Fruit fly (Drosophila melanogaster) whole organism, wandering third instar larva: Measurements from ENCODE around the gene CG15172.
A peak's percentile ranks its signal among the peaks of the same experiment; 100 is the strongest.

Experiments used
- Abd-B ChIP-seq: fragments of >200 bp; optimal IDR thresholded peaks from 2 replicates; lab custom pipeline; 2017; ENCODE audit warnings: missing biosample characterization, missing genetic modification characterization
- CG32264 ChIP-seq: fragments of 200-800 bp; sonication (Bioruptor generic); optimal IDR thresholded peaks from 2 replicates; lab custom pipeline; 2016; ENCODE audit warnings: missing biosample characterization, missing genetic modification characterization
- CG9705 ChIP-seq: fragments of 200-800 bp; sonication (Bioruptor generic); optimal IDR thresholded peaks from 2 replicates; lab custom pipeline; 2018; ENCODE audit warnings: missing biosample characterization, mild to moderate bottlenecking, missing genetic modification characterization
- CrebA ChIP-seq: fragments of 200-800 bp; sonication (Bioruptor generic); optimal IDR thresholded peaks from 2 replicates; lab custom pipeline; 2016; ENCODE audit warnings: missing biosample characterization, mild to moderate bottlenecking, missing genetic modification characterization, borderline replicate concordance
- Dfd ChIP-seq: fragments of >200 bp; optimal IDR thresholded peaks from 2 replicates; lab custom pipeline; 2017; ENCODE audit warnings: missing biosample characterization, missing genetic modification characterization
- Dif ChIP-seq: fragments of 200-275, 200-300 bp; sonication (Bioruptor generic); optimal IDR thresholded peaks from 2 replicates; lab custom pipeline; 2018; ENCODE audit warnings: missing biosample characterization, missing genetic modification characterization; ENCODE audit not compliant: partially characterized antibody
- GATAd ChIP-seq: sonication (Bioruptor generic); optimal IDR thresholded peaks from 2 replicates; lab custom pipeline; 2016; ENCODE audit warnings: missing biosample characterization, missing genetic modification characterization
- HLH106 ChIP-seq: fragments of 200-800 bp; optimal IDR thresholded peaks from 3 replicates; lab custom pipeline; 2019; ENCODE audit warnings: missing biosample characterization, mild to moderate bottlenecking, missing genetic modification characterization, moderate library complexity
- Hnf4 ChIP-seq: fragments of 200-800 bp; sonication (Bioruptor generic); optimal IDR thresholded peaks from 2 replicates; lab custom pipeline; 2016; ENCODE audit warnings: missing biosample characterization, mild to moderate bottlenecking, missing genetic modification characterization
- Hr78 ChIP-seq: fragments of >200 bp; optimal IDR thresholded peaks from 2 replicates; lab custom pipeline; 2017; ENCODE audit warnings: missing biosample characterization, missing genetic modification characterization
- Hr83 ChIP-seq: fragments of 200-300 bp; sonication (Bioruptor generic); optimal IDR thresholded peaks from 2 replicates; lab custom pipeline; 2016; ENCODE audit warnings: missing biosample characterization, mild to moderate bottlenecking, missing genetic modification characterization, moderate library complexity; ENCODE audit not compliant: poor library complexity, severe bottlenecking
- Jra ChIP-seq: sonication (Bioruptor generic); optimal IDR thresholded peaks from 2 replicates; lab custom pipeline; 2016; ENCODE audit warnings: missing biosample characterization, missing genetic modification characterization
- Mio ChIP-seq: sonication (Bioruptor generic); optimal IDR thresholded peaks from 2 replicates; lab custom pipeline; 2016; ENCODE audit warnings: missing biosample characterization, missing genetic modification characterization
- Myc ChIP-seq: fragments of >200 bp; optimal IDR thresholded peaks from 2 replicates; lab custom pipeline; 2017
- N ChIP-seq: fragments of >200 bp; optimal IDR thresholded peaks from 2 replicates; lab custom pipeline; 2018; ENCODE audit warnings: missing biosample characterization, missing external identifiers, missing genetic modification characterization
- OdsH ChIP-seq: fragments of 200-800 bp; sonication (Bioruptor generic); optimal IDR thresholded peaks from 2 replicates; lab custom pipeline; 2016; ENCODE audit warnings: missing biosample characterization, mild to moderate bottlenecking, missing genetic modification characterization
- Rel ChIP-seq, 2 experiments: fragments of 200-800 bp; sonication (Bioruptor generic) in 1 of 2; optimal IDR thresholded peaks; 2 replicates in 1 of 2; 3 replicates in 1 of 2; lab custom pipeline; 2016 to 2019; ENCODE audit warnings: mild to moderate bottlenecking in 2 of 2, missing biosample characterization in 2 of 2, missing genetic modification characterization in 2 of 2, moderate library complexity in 1 of 2
- Sp1 ChIP-seq: fragments of 200-800 bp; sonication (Bioruptor generic); optimal IDR thresholded peaks from 3 replicates; lab custom pipeline; 2019; ENCODE audit warnings: missing biosample characterization, mild to moderate bottlenecking, missing genetic modification characterization, moderate library complexity
- Vsx2 ChIP-seq: fragments of 200-300, 225-300 bp; sonication (Bioruptor generic); optimal IDR thresholded peaks from 2 replicates; lab custom pipeline; 2018; ENCODE audit warnings: missing biosample characterization, missing genetic modification characterization; ENCODE audit not compliant: partially characterized antibody
- br ChIP-seq: fragments of 200-800 bp; sonication (Bioruptor generic); optimal IDR thresholded peaks from 2 replicates; lab custom pipeline; 2016; ENCODE audit warnings: missing biosample characterization, missing genetic modification characterization
- brk ChIP-seq: fragments of 200-800 bp; sonication (Bioruptor generic); optimal IDR thresholded peaks from 2 replicates; lab custom pipeline; 2016; ENCODE audit warnings: missing biosample characterization, mild to moderate bottlenecking, missing genetic modification characterization
- dl ChIP-seq, 2 experiments: fragments of 175-275, 200-275 bp in 1 of 2; fragments of 200-275 bp in 1 of 2; sonication (Bioruptor generic); optimal IDR thresholded peaks; lab custom pipeline; 2018; ENCODE audit warnings: mild to moderate bottlenecking in 2 of 2, missing biosample characterization in 2 of 2, missing genetic modification characterization in 2 of 2, moderate library complexity in 2 of 2; ENCODE audit not compliant: partially characterized antibody in 2 of 2, insufficient read depth in 1 of 2
- dmrt93B ChIP-seq: fragments of 200-800 bp; sonication (Bioruptor generic); optimal IDR thresholded peaks from 2 replicates; lab custom pipeline; 2018; ENCODE audit warnings: missing biosample characterization, mild to moderate bottlenecking, missing genetic modification characterization
- dsf ChIP-seq: sonication (Bioruptor generic); optimal IDR thresholded peaks from 2 replicates; lab custom pipeline; 2016; ENCODE audit warnings: missing biosample characterization, missing genetic modification characterization, borderline replicate concordance
- ey ChIP-seq: fragments of 200-800 bp; sonication (Bioruptor generic); optimal IDR thresholded peaks from 2 replicates; lab custom pipeline; 2016; ENCODE audit warnings: missing biosample characterization, missing genetic modification characterization
- foxo ChIP-seq, 2 experiments: fragments of 200-800 bp; sonication (Bioruptor generic); optimal IDR thresholded peaks; 2 replicates in 1 of 2; 3 replicates in 1 of 2; lab custom pipeline; 2016 to 2017; ENCODE audit warnings: missing biosample characterization in 2 of 2, missing genetic modification characterization in 2 of 2
- fru ChIP-seq: fragments of 200-800 bp; sonication (Bioruptor generic); optimal IDR thresholded peaks from 3 replicates; lab custom pipeline; 2016; ENCODE audit warnings: missing biosample characterization, mild to moderate bottlenecking, missing genetic modification characterization
- h ChIP-seq: fragments of 200-800 bp; sonication (Bioruptor generic); optimal IDR thresholded peaks from 3 replicates; lab custom pipeline; 2016; ENCODE audit warnings: missing biosample characterization, mild to moderate bottlenecking, missing genetic modification characterization
- jim ChIP-seq: fragments of 175-275, 200-325 bp; sonication (Bioruptor generic); optimal IDR thresholded peaks from 2 replicates; lab custom pipeline; 2016; ENCODE audit warnings: missing biosample characterization, mild to moderate bottlenecking, missing genetic modification characterization
- lola ChIP-seq: fragments of >200 bp; optimal IDR thresholded peaks from 2 replicates; lab custom pipeline; 2017; ENCODE audit warnings: missing biosample characterization, missing genetic modification characterization
- pan ChIP-seq: fragments of >200 bp; optimal IDR thresholded peaks from 2 replicates; lab custom pipeline; 2017
- psq ChIP-seq: fragments of 200-800 bp; sonication (Bioruptor generic); optimal IDR thresholded peaks from 3 replicates; lab custom pipeline; 2017; ENCODE audit warnings: missing biosample characterization, mild to moderate bottlenecking, missing genetic modification characterization, moderate library complexity
- rgr ChIP-seq: fragments of 200-800 bp; sonication (Bioruptor generic); optimal IDR thresholded peaks from 3 replicates; lab custom pipeline; 2016; ENCODE audit warnings: missing biosample characterization, mild to moderate bottlenecking, missing genetic modification characterization
- sage ChIP-seq: fragments of 200-800 bp; sonication (Bioruptor generic); optimal IDR thresholded peaks from 2 replicates; lab custom pipeline; 2016; ENCODE audit warnings: missing biosample characterization, mild to moderate bottlenecking, missing genetic modification characterization
- sv ChIP-seq: fragments of 200-800 bp; sonication (Bioruptor generic); optimal IDR thresholded peaks from 3 replicates; lab custom pipeline; 2016; ENCODE audit warnings: missing biosample characterization, missing genetic modification characterization
- tai ChIP-seq: sonication (Bioruptor generic); optimal IDR thresholded peaks from 2 replicates; lab custom pipeline; 2016; ENCODE audit warnings: missing biosample characterization, missing genetic modification characterization
- usp ChIP-seq: fragments of >200 bp; optimal IDR thresholded peaks from 2 replicates; lab custom pipeline; 2017; ENCODE audit warnings: missing biosample characterization, missing genetic modification characterization
- woc ChIP-seq: sonication (Bioruptor generic); optimal IDR thresholded peaks from 2 replicates; lab custom pipeline; 2016; ENCODE audit warnings: missing biosample characterization, mild to moderate bottlenecking, missing genetic modification characterization

CG15172 gene

DNA sequence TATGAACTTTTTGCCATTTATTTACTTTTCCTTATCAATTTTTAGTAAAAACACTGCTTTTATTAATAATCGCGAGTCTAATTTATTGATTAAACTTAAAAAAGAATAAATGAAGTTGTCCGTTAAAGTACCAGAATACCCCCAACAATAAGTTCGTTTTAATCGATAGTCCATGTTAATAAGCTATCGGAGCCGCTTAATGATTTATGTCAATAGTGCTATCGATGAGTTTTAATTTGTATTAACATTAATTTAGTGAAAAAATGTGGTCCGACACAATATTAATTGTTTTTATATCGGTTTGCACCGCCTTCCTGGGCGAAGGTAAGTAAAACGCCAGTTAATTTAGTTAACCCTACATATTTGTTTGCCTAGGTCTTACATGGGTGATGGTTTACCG, 26.7 kb downstream of the CG15172 start, which contains the start of gene CG10470 (continued):
- TF ChIP-seq tai (GFP tag; lab: Kevin White, UChicago) (no peak), ey (no peak), Rel (GFP tag; optimal IDR thresholded peaks at IDR 0.05; lab: Kevin White, UChicago) (no peak), Rel (tag; optimal IDR thresholded peaks at IDR 0.05; lab: Kevin White, UChicago) (no peak), usp (GFP tag; lab: Kevin White, UChicago) (no peak), lola (GFP tag; lab: Kevin White, UChicago) (no peak), Sp1 (GFP tag; lab: Kevin White, UChicago) (peak; percentile 15), Myc (lab: Kevin White, UChicago) (no peak)
- TF ChIP-seq, all 38 proteins: peak for 8

DNA sequence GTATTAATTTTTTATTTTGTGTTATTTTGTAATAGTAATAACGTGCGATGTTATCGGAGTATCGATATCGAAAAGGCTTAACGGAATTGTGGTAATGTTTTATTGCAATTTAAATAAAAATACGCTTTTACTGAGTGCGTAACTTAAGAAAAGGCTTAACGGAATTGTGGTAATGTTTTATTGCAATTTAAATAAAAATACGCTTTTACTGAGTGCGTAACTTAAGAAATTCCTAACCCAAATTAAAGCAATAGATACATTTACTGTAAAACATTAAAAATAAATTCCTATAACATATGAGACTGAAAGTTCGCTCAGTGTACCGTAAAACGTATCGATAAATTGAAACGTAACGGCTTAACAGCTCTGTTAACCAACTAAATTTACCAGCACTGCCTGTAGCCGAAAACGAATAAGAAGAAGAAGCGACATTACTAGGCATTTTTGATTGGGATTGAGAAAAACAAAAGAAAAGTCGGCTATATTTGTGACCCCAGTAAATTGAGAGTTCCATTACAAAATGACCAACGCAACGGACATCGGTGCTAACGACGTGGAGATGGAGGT, 29.4 kb downstream of the CG15172 start, which contains the start of gene Rpn3:
Gene Rpn3, plus strand, starts transcription at position 257 of the 567 bp plus-strand sequence.
- TF ChIP-seq sage (GFP tag; lab: Kevin White, UChicago) (no peak), br (GFP tag; lab: Kevin White, UChicago) (no peak), dsf (GFP tag; lab: Kevin White, UChicago) (peak; percentile 86), psq (GFP tag; lab: Kevin White, UChicago) (peak; percentile 77), Dif (GFP tag; lab: Kevin White, UChicago) (no peak), rgr (GFP tag; lab: Kevin White, UChicago) (peak; percentile 86), usp (GFP tag; lab: Kevin White, UChicago) (no peak), h (GFP tag; lab: Kevin White, UChicago) (peak; percentile 89), lola (GFP tag; lab: Kevin White, UChicago) (no peak), fru (GFP tag; lab: Kevin White, UChicago) (peak; percentile 88), foxo (GFP tag; optimal IDR thresholded peaks at IDR 0.05; lab: Kevin White, UChicago) (peak; percentile 22 to 89), Sp1 (GFP tag; lab: Kevin White, UChicago) (peak; percentile 75), Myc (lab: Kevin White, UChicago) (no peak), Hr78 (GFP tag; lab: Kevin White, UChicago) (no peak), Jra (GFP tag; lab: Kevin White, UChicago) (peak; percentile 89), Hnf4 (GFP tag; lab: Kevin White, UChicago) (no peak), dmrt93B (GFP tag; lab: Kevin White, UChicago) (no peak), pan (no peak), Dfd (GFP tag; lab: Kevin White, UChicago) (no peak), Abd-B (GFP tag; lab: Kevin White, UChicago) (no peak), GATAd (GFP tag; lab: Kevin White, UChicago) (no peak), sv (GFP tag; lab: Kevin White, UChicago) (peak; percentile 77), Mio (GFP tag; lab: Kevin White, UChicago) (no peak), ey (peak; percentile 79), Vsx2 (GFP tag; lab: Kevin White, UChicago) (no peak), Rel (GFP tag; optimal IDR thresholded peaks at IDR 0.05; lab: Kevin White, UChicago) (no peak), Rel (tag; optimal IDR thresholded peaks at IDR 0.05; lab: Kevin White, UChicago) (peak; percentile 23), dl (GFP tag; optimal IDR thresholded peaks at IDR 0.05; lab: Kevin White, UChicago; ENCODE audit: insufficient read depth in 1 of 2, partially characterized antibody in 2 of 2) (no peak), CG9705 (GFP tag; lab: Kevin White, UChicago) (peak; percentile 52), tai (GFP tag; lab: Kevin White, UChicago) (no peak), Hr83 (GFP tag; lab: Kevin White, UChicago) (peak; percentile 18), woc (GFP tag; lab: Kevin White, UChicago) (no peak), OdsH (peak; percentile 76), CrebA (GFP tag; lab: Kevin White, UChicago) (no peak), jim (no peak), N (GFP tag; lab: Kevin White, UChicago) (no peak), CG32264 (GFP tag; lab: Kevin White, UChicago) (peak; percentile 47), brk (GFP tag; lab: Kevin White, UChicago) (no peak), HLH106 (tag; lab: Kevin White, UChicago) (peak; percentile 77)
